Fruit fly (Drosophila melanogaster): ENCODE measurements around the gene chas.

DNA sequence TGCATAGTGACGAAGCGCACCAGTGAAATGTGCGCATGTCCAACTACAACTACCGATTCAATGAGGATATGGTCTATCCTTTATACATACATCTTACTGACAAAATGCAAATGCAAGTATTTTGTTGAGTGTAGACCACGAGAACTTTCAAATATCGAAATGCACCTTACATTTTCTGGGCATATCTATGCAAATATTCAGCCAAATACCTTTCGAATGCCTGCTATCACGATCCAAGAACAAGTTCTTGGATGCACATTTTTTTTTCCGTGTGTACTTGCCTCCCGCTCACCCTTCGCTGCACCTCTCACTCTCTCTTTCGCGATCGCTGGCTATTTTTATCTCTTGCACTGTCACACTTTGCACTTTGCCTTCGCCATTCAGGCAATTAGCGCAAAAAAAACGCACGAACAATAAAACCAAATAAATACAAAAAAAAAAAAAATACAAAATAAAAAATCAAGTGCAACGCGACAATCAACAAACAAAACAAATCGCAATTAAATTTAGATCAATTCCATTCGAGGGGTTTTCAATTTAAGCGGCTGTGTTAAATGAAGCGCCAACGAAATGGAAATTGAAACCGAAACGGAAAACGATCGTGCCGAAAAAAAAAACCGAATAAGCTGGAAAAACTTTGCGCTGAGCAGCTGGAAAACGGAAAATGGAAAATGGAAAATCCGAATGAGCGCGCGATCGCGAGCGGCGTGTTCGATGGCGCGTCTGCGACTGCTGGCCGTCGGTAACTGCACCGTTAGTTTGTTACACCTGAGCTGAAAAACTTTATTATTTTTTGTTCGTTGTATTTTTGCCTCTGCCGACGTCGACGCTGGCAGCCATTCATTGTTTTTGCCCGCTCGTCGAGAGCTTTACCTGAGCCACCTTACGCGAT is 4.3 kb downstream of the chas start:
- TF ChIP-seq Max (GFP tag; optimal IDR thresholded peaks at IDR 0.05) (no peak), CG2889 (GFP tag; IDR thresholded peaks at IDR 0.05) (no peak), sens-2 (GFP tag; IDR thresholded peaks at IDR 0.05) (no peak)

Data from whole organism, embryonic.